Fruit fly (Drosophila melanogaster): ENCODE results near the gene CG15332.

The CG15332 gene

dm6 chrX:7937588-7938481 lies 18.0 kb downstream of the CG15332 start:
- TF ChIP-seq vri (GFP tag; optimal IDR thresholded peaks at IDR 0.05): peak; percentile 39
- TF ChIP-seq OdsH (GFP tag; optimal IDR thresholded peaks at IDR 0.05): peak; percentile 80
- TF ChIP-seq topi (GFP tag; optimal IDR thresholded peaks at IDR 0.05): peak; percentile 91
- TF ChIP-seq spab (GFP tag; optimal IDR thresholded peaks at IDR 0.05): peak; percentile 72
- peak; percentile 62 for TF ChIP-seq Ets96B (tag; optimal IDR thresholded peaks at IDR 0.05)
- peak; percentile 84 for TF ChIP-seq Eip75B (GFP tag; optimal IDR thresholded peaks at IDR 0.05)
- peak; percentile 93 for TF ChIP-seq Eip78C (GFP tag)
- peak; percentile 91 for TF ChIP-seq Hr39 (GFP tag; optimal IDR thresholded peaks at IDR 0.05)
- peak; percentile 83 for TF ChIP-seq Ets21C (GFP tag; optimal IDR thresholded peaks at IDR 0.05)
- TF ChIP-seq Met (GFP tag; optimal IDR thresholded peaks at IDR 0.05): peak; percentile 89
- TF ChIP-seq CG6276 (GFP tag; optimal IDR thresholded peaks at IDR 0.05): peak; percentile 89
- peak; percentile 87 for TF ChIP-seq CG6792 (GFP tag; optimal IDR thresholded peaks at IDR 0.05)
- TF ChIP-seq CG9139 (GFP tag; optimal IDR thresholded peaks at IDR 0.05): no peak
- peak; percentile 61 for TF ChIP-seq Blimp-1 (GFP tag; optimal IDR thresholded peaks at IDR 0.05)
- peak; percentile 85 for TF ChIP-seq CG15336 (GFP tag; IDR thresholded peaks at IDR 0.05)
- TF ChIP-seq Smox (GFP tag; optimal IDR thresholded peaks at IDR 0.05): peak; percentile 82
- TF ChIP-seq CG4318 (GFP tag; optimal IDR thresholded peaks at IDR 0.05): peak; percentile 92
- peak; percentile 64 for TF ChIP-seq CG11902 (GFP tag; optimal IDR thresholded peaks at IDR 0.05)
- peak; percentile 81 for TF ChIP-seq eg (GFP tag; IDR thresholded peaks at IDR 0.05)
- TF ChIP-seq CG10631 (GFP tag; optimal IDR thresholded peaks at IDR 0.05): peak; percentile 85
- peak; percentile 78 for TF ChIP-seq acj6 (GFP tag; optimal IDR thresholded peaks at IDR 0.05)
- TF ChIP-seq Sox14 (GFP tag; optimal IDR thresholded peaks at IDR 0.05): peak; percentile 88
- peak; percentile 67 for TF ChIP-seq CG16779 (tag; optimal IDR thresholded peaks at IDR 0.05)
- peak; percentile 57 for TF ChIP-seq CG1621 (tag; optimal IDR thresholded peaks at IDR 0.05)
- TF ChIP-seq CG11294 (GFP tag; IDR thresholded peaks at IDR 0.05): peak; percentile 81
- peak; percentile 91 for TF ChIP-seq lz (GFP tag; optimal IDR thresholded peaks at IDR 0.05)
- TF ChIP-seq pdm3 (GFP tag; optimal IDR thresholded peaks at IDR 0.05): peak; percentile 86
- TF ChIP-seq cyc (GFP tag; optimal IDR thresholded peaks at IDR 0.05): peak; percentile 85
- peak; percentile 75 for TF ChIP-seq CG6163 (GFP tag; IDR thresholded peaks at IDR 0.05)
- peak; percentile 79 for TF ChIP-seq CG3919 (GFP tag; optimal IDR thresholded peaks at IDR 0.05)
- TF ChIP-seq Hr4 (GFP tag; optimal IDR thresholded peaks at IDR 0.05): peak; percentile 88
- peak; percentile 42 for TF ChIP-seq fd85E (GFP tag; optimal IDR thresholded peaks at IDR 0.05)
- peak; percentile 80 for TF ChIP-seq CG8632 (GFP tag; optimal IDR thresholded peaks at IDR 0.05)
- TF ChIP-seq net (GFP tag; optimal IDR thresholded peaks at IDR 0.05): peak; percentile 81
- peak; percentile 56 for TF ChIP-seq dsx (GFP tag; optimal IDR thresholded peaks at IDR 0.05; ENCODE audit: poor library complexity, severe bottlenecking)
- peak; percentile 83 for TF ChIP-seq fd59A (GFP tag; optimal IDR thresholded peaks at IDR 0.05)
- no peak for TF ChIP-seq Eip93F (GFP tag; optimal IDR thresholded peaks at IDR 0.05)
- peak; percentile 96 for TF ChIP-seq CG32006 (GFP tag; optimal IDR thresholded peaks at IDR 0.05)
- peak; percentile 78 for TF ChIP-seq CG11762 (GFP tag; optimal IDR thresholded peaks at IDR 0.05; ENCODE audit: insufficient read depth)
- TF ChIP-seq CG7368 (GFP tag; optimal IDR thresholded peaks at IDR 0.05): peak; percentile 67
- peak; percentile 95 for TF ChIP-seq svp (GFP tag)
- peak; percentile 70 for TF ChIP-seq CG3032 (tag; optimal IDR thresholded peaks at IDR 0.05)
- peak; percentile 64 to 75 for TF ChIP-seq ss (GFP tag; optimal IDR thresholded peaks at IDR 0.05)
- peak; percentile 2 for TF ChIP-seq Hr38 (GFP tag; optimal IDR thresholded peaks at IDR 0.05)
- TF ChIP-seq salr (GFP tag; optimal IDR thresholded peaks at IDR 0.05): peak; percentile 22 to 83
- peak; percentile 80 for TF ChIP-seq Sox15 (GFP tag; optimal IDR thresholded peaks at IDR 0.05)
- peak; percentile 74 for TF ChIP-seq Gug (GFP tag; IDR thresholded peaks at IDR 0.05)
- TF ChIP-seq CG31627 (GFP tag; optimal IDR thresholded peaks at IDR 0.05): peak; percentile 87
- TF ChIP-seq CG34406 (GFP tag; optimal IDR thresholded peaks at IDR 0.05): peak; percentile 78
- peak; percentile 81 for TF ChIP-seq Sox102F (GFP tag; optimal IDR thresholded peaks at IDR 0.05)

Measured in whole organism, prepupa.